Fruit fly (Drosophila melanogaster) whole organism, pupa: ENCODE results near the gene GAPcenA.
A peak's percentile ranks its signal among the peaks of the same experiment; 100 is the strongest.

ENCODE experiments used
- CG10348 ChIP-seq: fragments of 200-800 bp; sonication (Bioruptor generic); IDR thresholded peaks from 2 replicates; pipeline ENCODE4 v1.3.6; 2022; ENCODE audit warnings: missing biosample characterization, missing genetic modification characterization
- CG12605 ChIP-seq: fragments of 200-800 bp; sonication (Bioruptor generic); IDR thresholded peaks from 2 replicates; pipeline ENCODE4 v1.3.6; 2022; ENCODE audit warnings: missing biosample characterization, missing genetic modification characterization
- CG13204 ChIP-seq: fragments of 200-800 bp; sonication (Bioruptor generic); optimal IDR thresholded peaks from 2 replicates; lab custom pipeline; 2018; ENCODE audit warnings: missing biosample characterization, mild to moderate bottlenecking, missing genetic modification characterization, moderate library complexity
- CG14655 ChIP-seq: fragments of 200-800 bp; sonication (Bioruptor generic); optimal IDR thresholded peaks from 3 replicates; lab custom pipeline; 2017; ENCODE audit warnings: mild to moderate bottlenecking, missing biosample characterization, missing genetic modification reagents, missing genetic modification characterization
- CG15710 ChIP-seq: fragments of 200-800 bp; sonication (Bioruptor generic); optimal IDR thresholded peaks from 2 replicates; lab custom pipeline; 2018; ENCODE audit warnings: missing biosample characterization, mild to moderate bottlenecking, missing genetic modification characterization, moderate library complexity
- CG17806 ChIP-seq: fragments of 200-800 bp; sonication (Bioruptor generic); optimal IDR thresholded peaks from 2 replicates; lab custom pipeline; 2018; ENCODE audit warnings: missing biosample characterization, mild to moderate bottlenecking, missing genetic modification characterization, moderate library complexity
- CG32121 ChIP-seq: fragments of 200-800 bp; sonication (Bioruptor generic); IDR thresholded peaks from 2 replicates; pipeline ENCODE4 v1.3.6; 2022; ENCODE audit warnings: missing biosample characterization, missing genetic modification characterization
- CG34367 ChIP-seq: fragments of 200-800 bp; sonication (Bioruptor generic); optimal IDR thresholded peaks from 2 replicates; lab custom pipeline; 2018; ENCODE audit warnings: missing biosample characterization, mild to moderate bottlenecking, missing genetic modification characterization
- CG4496 ChIP-seq: fragments of 200-800 bp; sonication (Bioruptor generic); IDR thresholded peaks from 3 replicates; pipeline ENCODE4 v1.3.6; 2022; ENCODE audit warnings: missing biosample characterization, missing genetic modification characterization
- CG8159 ChIP-seq: fragments of 200-800 bp; sonication (Bioruptor generic); optimal IDR thresholded peaks from 3 replicates; lab custom pipeline; 2018; ENCODE audit warnings: missing biosample characterization, mild to moderate bottlenecking, missing genetic modification characterization, moderate library complexity
- CG8301 ChIP-seq: fragments of 200-800 bp; sonication (Bioruptor generic); optimal IDR thresholded peaks from 2 replicates; lab custom pipeline; 2018; ENCODE audit warnings: missing biosample characterization, mild to moderate bottlenecking, missing genetic modification characterization
- CG9948 ChIP-seq: fragments of 200-800 bp; sonication (Bioruptor generic); optimal IDR thresholded peaks from 2 replicates; lab custom pipeline; 2018; ENCODE audit warnings: missing biosample characterization, mild to moderate bottlenecking, missing genetic modification characterization, moderate library complexity
- D1 ChIP-seq: fragments of 200-800 bp; sonication (Bioruptor generic); optimal IDR thresholded peaks from 2 replicates; lab custom pipeline; 2018; ENCODE audit warnings: missing biosample characterization, mild to moderate bottlenecking, missing genetic modification characterization, moderate library complexity
- EcR ChIP-seq: fragments of 200-800 bp; sonication (Bioruptor generic); optimal IDR thresholded peaks from 3 replicates; lab custom pipeline; 2019; ENCODE audit warnings: missing biosample characterization, missing genetic modification characterization, mild to moderate bottlenecking, moderate library complexity, missing genetic modification reagents
- Ets98B ChIP-seq: fragments of 200-800 bp; sonication (Bioruptor generic); IDR thresholded peaks from 2 replicates; pipeline ENCODE4 v1.3.6; 2022; ENCODE audit warnings: missing biosample characterization, missing genetic modification characterization
- Pif1A ChIP-seq: fragments of 200-800 bp; sonication (Bioruptor generic); optimal IDR thresholded peaks from 3 replicates; lab custom pipeline; 2016; ENCODE audit warnings: missing biosample characterization, missing genetic modification characterization
- Pif1B ChIP-seq: fragments of 200-800 bp; sonication (Bioruptor generic); optimal IDR thresholded peaks from 3 replicates; lab custom pipeline; 2016; ENCODE audit warnings: missing biosample characterization, missing genetic modification characterization
- Snoo ChIP-seq: fragments of 200-800 bp; sonication (Bioruptor generic); optimal IDR thresholded peaks from 3 replicates; lab custom pipeline; 2017; ENCODE audit warnings: missing biosample characterization, mild to moderate bottlenecking, missing genetic modification characterization, inconsistent platforms
- fd96Ca ChIP-seq: fragments of 200-800 bp; sonication (Bioruptor generic); IDR thresholded peaks from 3 replicates; pipeline ENCODE4 v1.3.6; 2022; ENCODE audit warnings: missing biosample characterization, missing genetic modification characterization
- gl ChIP-seq: fragments of 200-800 bp; sonication (Bioruptor generic); optimal IDR thresholded peaks from 2 replicates; lab custom pipeline; 2018; ENCODE audit warnings: missing biosample characterization, mild to moderate bottlenecking, missing genetic modification characterization
- rn ChIP-seq: fragments of 200-800 bp; sonication (Bioruptor generic); IDR thresholded peaks from 2 replicates; pipeline ENCODE4 v1.3.6; 2022; ENCODE audit warnings: missing biosample characterization, missing genetic modification characterization

GAPcenA gene

DNA sequence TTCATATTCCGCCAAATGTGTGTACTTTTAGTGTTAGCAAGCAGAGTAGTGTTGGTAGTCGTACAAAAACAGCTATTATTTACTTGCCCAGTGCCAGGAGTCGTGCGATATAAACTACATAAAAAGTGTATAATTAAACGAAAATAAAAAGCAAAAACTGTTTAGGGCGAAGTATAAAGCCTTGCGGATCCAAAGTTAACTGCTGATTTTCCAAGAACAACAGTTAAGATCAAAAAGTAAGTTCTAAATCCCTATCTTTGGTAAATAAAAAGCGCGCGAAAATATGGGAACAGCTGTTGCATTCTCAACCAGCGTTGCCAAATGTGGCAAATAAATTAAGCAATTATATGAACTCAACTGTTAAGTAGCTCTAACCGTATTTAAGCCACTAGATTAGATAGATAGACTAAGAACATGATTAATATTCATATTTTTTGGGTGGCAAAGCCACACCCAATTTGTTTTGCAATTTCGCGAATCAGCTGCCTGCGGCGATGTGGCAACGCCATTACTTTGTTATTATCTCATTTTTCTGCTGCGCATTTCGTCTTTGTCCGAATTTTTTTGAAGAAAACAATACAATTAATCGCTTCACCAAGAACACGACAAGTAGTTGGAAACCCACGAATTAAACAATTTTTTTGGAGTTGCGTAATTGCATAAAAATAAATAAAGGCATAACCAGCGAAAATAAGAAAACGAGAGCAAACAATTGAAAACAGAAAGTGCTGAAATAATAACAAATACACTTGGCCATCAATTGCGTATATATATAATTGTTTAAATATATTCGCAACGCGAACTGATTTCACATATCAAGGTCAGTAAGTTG lies 5.9 kb upstream of the GAPcenA start, which contains the start of the genes Prim1 and CG7083:
TSS of gene Prim1 (plus strand) at position 51 of the 832 bp plus-strand sequence.
TSS of gene CG7083 (plus strand) at position 522 of the 832 bp plus-strand sequence.
- TF ChIP-seq CG4496 (GFP tag; lab: Robert Waterston, UW) (peak; percentile 44; the same call in 2 of the 3 replicates), CG8159 (peak; percentile 57), CG34367 (tag; lab: Kevin White, UChicago) (peak; percentile 49), gl (tag; lab: Kevin White, UChicago) (no peak), EcR (GFP tag; lab: Kevin White, UChicago) (no peak), CG9948 (no peak), Snoo (peak; percentile 26), CG8301 (tag; lab: Kevin White, UChicago) (peak; percentile 28), Pif1A (peak; percentile 68), CG15710 (tag; lab: Kevin White, UChicago) (peak; percentile 44), CG17806 (peak; percentile 38)

DNA sequence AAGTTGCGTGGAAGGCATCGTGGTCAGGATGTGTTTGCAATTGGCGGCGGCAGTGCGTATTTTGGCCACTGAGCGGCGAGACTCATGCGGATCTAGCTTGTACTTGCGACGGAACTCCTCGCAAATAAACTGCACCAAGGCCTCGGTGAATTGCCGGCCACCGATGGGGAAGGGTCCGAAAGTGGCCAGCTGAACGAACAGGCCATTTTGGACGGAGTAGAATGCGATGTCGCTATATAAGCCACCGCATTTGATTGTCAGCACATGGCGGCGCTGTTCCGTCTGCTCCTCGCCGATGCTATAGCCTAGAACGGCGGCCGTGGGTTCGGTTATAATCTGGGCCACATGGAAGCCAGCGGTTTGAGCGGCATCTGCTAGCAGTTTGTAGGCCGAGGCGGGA lies 1.2 kb upstream of the GAPcenA start:
- TF ChIP-seq gl (tag; lab: Kevin White, UChicago): no peak
- no peak for TF ChIP-seq Pif1A
- TF ChIP-seq CG34367 (tag; lab: Kevin White, UChicago): no peak
- no peak for TF ChIP-seq Snoo
- no peak for TF ChIP-seq CG8301 (tag; lab: Kevin White, UChicago)
- no peak for TF ChIP-seq CG9948
- no peak for TF ChIP-seq CG32121 (GFP tag; lab: Robert Waterston, UW)
- no peak for TF ChIP-seq fd96Ca (GFP tag; lab: Robert Waterston, UW)
- no peak for TF ChIP-seq CG8159
- TF ChIP-seq CG10348: no peak

DNA sequence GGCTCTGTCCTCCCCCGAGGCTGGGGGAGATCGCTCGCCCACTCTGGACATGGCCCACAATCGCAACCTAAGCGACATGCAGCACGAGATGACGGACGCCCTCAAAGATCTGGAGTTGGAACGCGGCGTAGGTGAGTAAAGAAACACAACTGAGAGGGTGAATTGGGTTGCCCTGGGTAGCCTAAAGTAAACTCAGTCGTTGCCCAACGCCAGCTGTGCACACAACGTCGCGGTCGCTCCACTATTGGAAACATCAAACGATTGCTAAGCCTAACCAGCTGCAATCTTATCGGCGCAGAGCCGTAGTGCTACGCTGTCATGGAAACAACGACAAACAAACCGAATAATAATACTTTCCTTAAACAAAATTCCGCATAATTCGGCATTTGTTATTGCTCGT lies 985 bp downstream of the GAPcenA start:
- TF ChIP-seq CG14655 (GFP tag; lab: Kevin White, UChicago): no peak
- no peak for TF ChIP-seq CG13204
- TF ChIP-seq CG8159: no peak
- TF ChIP-seq CG12605 (GFP tag; lab: Robert Waterston, UW): no peak
- no peak for TF ChIP-seq rn (GFP tag; lab: Robert Waterston, UW)
- no peak for TF ChIP-seq Pif1A
- TF ChIP-seq fd96Ca (GFP tag; lab: Robert Waterston, UW): no peak
- no peak for TF ChIP-seq Snoo
- no peak for TF ChIP-seq CG4496 (GFP tag; lab: Robert Waterston, UW)
- no peak for TF ChIP-seq CG9948
- TF ChIP-seq CG10348: no peak
- no peak for TF ChIP-seq CG34367 (tag; lab: Kevin White, UChicago)
- no peak for TF ChIP-seq gl (tag; lab: Kevin White, UChicago)
- TF ChIP-seq CG32121 (GFP tag; lab: Robert Waterston, UW): no peak

DNA sequence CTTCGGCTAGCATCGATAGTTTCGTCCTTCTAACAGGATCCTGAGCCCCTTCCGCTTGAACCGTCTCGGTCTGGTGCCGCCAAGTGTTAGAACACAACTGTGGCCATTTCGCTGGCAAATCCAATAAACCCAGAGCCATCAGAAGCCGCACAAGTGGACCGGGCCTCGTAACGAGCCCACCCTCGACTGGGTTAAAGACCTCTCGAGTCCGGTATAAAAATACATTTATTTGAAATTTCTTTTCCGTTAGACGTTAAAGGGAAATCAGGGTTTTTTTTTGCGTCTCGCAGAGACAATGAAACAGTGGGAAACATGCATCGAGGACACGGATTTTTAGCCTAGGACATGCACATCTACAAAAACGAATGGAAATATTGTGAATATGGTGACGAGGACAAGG lies 9.8 kb downstream of the GAPcenA start, which contains the start of gene Culd:
TSS of gene Culd (minus strand) at position 101 of the 400 bp plus-strand sequence.
- TF ChIP-seq gl (tag; lab: Kevin White, UChicago) (no peak), fd96Ca (GFP tag; lab: Robert Waterston, UW) (no peak), CG10348 (no peak), CG9948 (no peak), rn (GFP tag; lab: Robert Waterston, UW) (no peak), CG17806 (no peak)

DNA sequence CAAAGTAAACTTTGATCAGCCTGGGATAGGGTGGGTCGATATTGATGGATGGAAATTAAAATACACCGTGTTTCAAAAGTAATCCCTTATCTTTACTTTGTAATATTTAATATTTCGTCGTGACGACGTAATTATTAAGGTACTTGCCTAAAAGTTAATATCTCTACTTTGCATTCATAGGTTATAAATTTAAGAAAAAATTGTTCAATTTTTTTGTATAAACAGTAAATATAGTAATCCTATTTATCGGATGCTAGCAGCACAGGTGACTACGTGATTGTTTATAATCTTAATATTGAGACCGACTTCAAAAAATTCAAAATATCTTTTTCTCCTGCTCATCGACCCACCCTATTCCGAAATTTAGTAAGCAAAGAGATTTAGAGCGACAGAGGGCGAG lies 11.8 kb downstream of the GAPcenA start:
- TF ChIP-seq CG34367 (tag; lab: Kevin White, UChicago) (peak; percentile 43), CG8159 (peak; percentile 73), CG17806 (peak; percentile 53), EcR (GFP tag; lab: Kevin White, UChicago) (no peak), CG14655 (GFP tag; lab: Kevin White, UChicago) (no peak), Snoo (peak; percentile 55)
- TF ChIP-seq, all 21 proteins: peak for 4

DNA sequence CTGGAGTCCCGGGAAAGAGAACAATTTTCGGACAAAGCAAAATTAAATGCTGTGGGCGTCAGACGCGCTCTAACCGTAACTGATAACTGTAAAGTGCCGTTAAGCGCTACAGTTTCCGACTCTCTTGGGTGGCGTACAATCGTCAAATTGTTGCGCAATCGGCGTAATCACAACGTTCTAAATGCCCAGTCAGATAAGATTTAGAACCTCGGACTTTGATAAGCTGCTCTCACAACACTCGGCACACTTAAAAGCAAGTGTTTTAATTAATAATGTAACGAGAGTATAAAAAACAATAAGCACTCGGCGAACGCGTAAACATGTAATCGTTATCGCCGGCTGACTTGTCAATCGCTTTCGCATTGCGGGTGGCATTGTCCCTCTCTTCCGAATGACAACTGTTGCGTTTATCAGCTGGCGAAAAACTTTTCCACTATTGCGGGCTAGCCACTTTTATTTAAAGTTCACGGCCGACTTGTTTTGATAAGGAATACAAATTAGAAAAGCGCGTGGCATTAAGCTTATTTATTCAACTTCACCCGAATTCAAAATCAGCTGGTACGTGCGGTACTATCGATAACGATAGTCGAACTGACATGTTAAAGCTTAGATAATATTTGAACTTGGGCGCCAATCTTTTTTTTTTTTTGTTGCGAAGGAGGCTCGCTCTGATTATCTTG lies 12.6 kb downstream of the GAPcenA start:
- TF ChIP-seq fd96Ca (GFP tag; lab: Robert Waterston, UW): no peak
- peak; percentile 49; the same call in 1 of the 2 replicates for TF ChIP-seq CG12605 (GFP tag; lab: Robert Waterston, UW)

DNA sequence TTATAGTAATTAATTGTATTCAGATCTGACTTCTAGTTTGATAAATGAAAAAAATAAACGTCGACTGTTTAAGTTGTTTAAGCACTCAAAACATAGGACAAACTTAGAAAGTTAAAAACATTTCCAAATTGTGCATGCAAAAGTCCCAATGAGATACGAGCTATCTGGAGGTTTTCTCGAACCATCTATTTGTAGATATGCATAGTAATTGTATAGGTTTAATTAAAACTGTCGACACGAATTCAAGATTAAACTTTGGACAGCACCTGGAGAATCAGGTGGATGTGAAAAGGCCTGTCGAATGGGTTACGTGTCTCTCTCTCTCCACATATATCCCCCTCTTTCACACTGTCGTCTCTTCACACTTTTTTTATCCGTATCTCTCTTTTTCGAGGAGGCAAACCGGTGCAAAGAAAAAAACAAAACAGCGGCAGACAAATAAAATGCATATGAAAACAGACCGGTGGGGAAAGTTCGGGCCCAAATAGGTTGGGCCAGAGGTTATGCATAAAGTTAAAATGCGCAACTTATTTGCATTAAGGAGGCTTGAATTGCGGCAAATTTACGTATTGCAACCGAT lies 13.8 kb downstream of the GAPcenA start:
- TF ChIP-seq D1 (tag; lab: Kevin White, UChicago): no peak
- TF ChIP-seq CG15710 (tag; lab: Kevin White, UChicago): peak; percentile 55
- TF ChIP-seq fd96Ca (GFP tag; lab: Robert Waterston, UW): peak; percentile 45; the same call in 1 of the 3 replicates
- peak; percentile 84 for TF ChIP-seq gl (tag; lab: Kevin White, UChicago)
- no peak for TF ChIP-seq Snoo
- peak; percentile 36 for TF ChIP-seq CG9948
- no peak for TF ChIP-seq Pif1B (GFP tag; lab: Kevin White, UChicago)
- TF ChIP-seq CG14655 (GFP tag; lab: Kevin White, UChicago): peak; percentile 56
- TF ChIP-seq CG32121 (GFP tag; lab: Robert Waterston, UW): 0 out of 2 replicates have a peak, but pooled peaks have one; percentile 10
- TF ChIP-seq CG12605 (GFP tag; lab: Robert Waterston, UW): peak; percentile 81
- TF ChIP-seq CG13204: peak; percentile 61
- peak; percentile 3 for TF ChIP-seq Pif1A
- peak; percentile 41 for TF ChIP-seq CG17806
- TF ChIP-seq CG4496 (GFP tag; lab: Robert Waterston, UW): peak; percentile 50; the same call in 1 of the 3 replicates
- peak; percentile 63 for TF ChIP-seq CG34367 (tag; lab: Kevin White, UChicago)
- peak; percentile 26; the same call in 1 of the 2 replicates for TF ChIP-seq Ets98B (GFP tag; lab: Robert Waterston, UW)
- peak; percentile 52 for TF ChIP-seq CG8159
- TF ChIP-seq rn (GFP tag; lab: Robert Waterston, UW): 0 out of 2 replicates have a peak, but pooled peaks have one; percentile 26
- no peak for TF ChIP-seq EcR (GFP tag; lab: Kevin White, UChicago)
- TF ChIP-seq CG8301 (tag; lab: Kevin White, UChicago): peak; percentile 53
- no peak for TF ChIP-seq CG10348
